Fruit fly (Drosophila melanogaster): ENCODE measurements around the gene CG4424.

DNA sequence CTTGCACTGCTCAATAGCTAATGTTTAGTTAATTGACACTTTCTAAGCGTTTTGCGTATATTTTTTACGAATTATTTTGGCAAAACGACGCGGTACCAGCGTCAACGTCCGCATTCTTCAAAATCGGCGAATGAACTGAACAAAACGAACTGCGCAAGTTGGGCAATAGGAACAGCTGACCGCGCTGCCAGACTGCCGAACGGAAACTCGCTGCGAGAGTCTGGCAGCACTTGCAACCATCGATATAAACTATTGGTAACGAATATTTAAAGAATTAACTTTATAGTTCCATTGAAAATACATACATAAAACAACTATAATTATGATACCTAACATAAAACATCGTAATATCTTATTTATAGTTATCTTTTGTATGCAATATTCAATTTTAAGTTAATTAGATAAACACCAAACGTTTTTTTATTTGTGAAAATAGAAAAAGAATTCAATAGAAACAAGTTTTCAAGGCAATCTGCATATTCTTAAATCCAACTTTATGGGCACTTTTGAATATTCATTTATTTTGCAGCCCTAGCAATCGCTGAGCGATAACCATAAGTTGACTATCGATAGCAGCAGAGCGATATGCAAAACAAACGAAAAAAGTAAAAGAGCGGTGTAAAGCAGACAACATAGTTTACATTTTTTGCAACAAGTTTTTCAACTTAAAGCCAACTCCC is 19.3 kb downstream of the CG4424 start, which contains the start of the genes Hs6st and MED25:
- TF ChIP-seq Dll (optimal IDR thresholded peaks at IDR 0.05): no peak
- TF ChIP-seq pan (optimal IDR thresholded peaks at IDR 0.05): no peak
